Fruit fly (Drosophila melanogaster) whole organism, adult: Measurements from ENCODE around the gene Myo10A.

ENCODE experiments used
- CG11617 ChIP-seq: fragments of 200-800 bp; sonication (Bioruptor generic); optimal IDR thresholded peaks from 2 replicates; lab custom pipeline; 2017; ENCODE audit warnings: mild to moderate bottlenecking, missing biosample characterization, missing genetic modification reagents, missing genetic modification characterization
- CG12768 ChIP-seq: fragments of 200-800 bp; sonication (Bioruptor generic); optimal IDR thresholded peaks from 2 replicates; lab custom pipeline; 2017; ENCODE audit warnings: missing biosample characterization, missing genetic modification characterization, mild to moderate bottlenecking, moderate library complexity, missing genetic modification reagents
- CG14711 ChIP-seq: fragments of 200-800 bp; sonication (Bioruptor generic); optimal IDR thresholded peaks from 2 replicates; lab custom pipeline; 2018; ENCODE audit warnings: missing biosample characterization, mild to moderate bottlenecking, missing genetic modification characterization, moderate library complexity
- CG33017 ChIP-seq: fragments of 200-800 bp; sonication (Bioruptor generic); optimal IDR thresholded peaks from 2 replicates; lab custom pipeline; 2018; ENCODE audit warnings: missing biosample characterization, mild to moderate bottlenecking, missing genetic modification characterization, moderate library complexity
- CG7101 ChIP-seq: fragments of 200-800 bp; sonication (Bioruptor generic); optimal IDR thresholded peaks from 2 replicates; lab custom pipeline; 2018; ENCODE audit warnings: missing biosample characterization, mild to moderate bottlenecking, missing genetic modification characterization, moderate library complexity
- Crg-1 ChIP-seq: fragments of 200-800 bp; sonication (Bioruptor generic); optimal IDR thresholded peaks from 2 replicates; lab custom pipeline; 2016; ENCODE audit warnings: missing biosample characterization, missing genetic modification characterization
- Hr96 ChIP-seq: fragments of 200-800 bp; sonication (Bioruptor generic); optimal IDR thresholded peaks from 2 replicates; lab custom pipeline; 2016; ENCODE audit warnings: missing biosample characterization, missing genetic modification characterization
- Mnt ChIP-seq: fragments of 200-800 bp; sonication (Bioruptor generic); optimal IDR thresholded peaks from 2 replicates; lab custom pipeline; 2016; ENCODE audit warnings: missing biosample characterization, mild to moderate bottlenecking, missing genetic modification characterization
- bab1 ChIP-seq: fragments of 200-800 bp; sonication (Bioruptor generic); optimal IDR thresholded peaks from 3 replicates; lab custom pipeline; 2019; ENCODE audit warnings: missing biosample characterization, mild to moderate bottlenecking, missing genetic modification characterization, moderate library complexity
- cic ChIP-seq: fragments of 200-800 bp; sonication (Bioruptor generic); optimal IDR thresholded peaks from 2 replicates; lab custom pipeline; 2017; ENCODE audit warnings: missing biosample characterization, mild to moderate bottlenecking, missing genetic modification characterization, moderate library complexity
- cnc ChIP-seq, 2 experiments: fragments of >200 bp; optimal IDR thresholded peaks; 2 replicates each; lab custom pipeline; 2017
- pad ChIP-seq: fragments of 200-800 bp; sonication (Bioruptor generic); optimal IDR thresholded peaks from 3 replicates; lab custom pipeline; 2017; ENCODE audit warnings: missing biosample characterization, missing genetic modification characterization, mild to moderate bottlenecking, moderate library complexity, missing genetic modification reagents
- tj ChIP-seq: fragments of 200-800 bp; sonication (Bioruptor generic); optimal IDR thresholded peaks from 3 replicates; lab custom pipeline; 2017; ENCODE audit warnings: missing biosample characterization, mild to moderate bottlenecking, missing genetic modification characterization, moderate library complexity
- toe ChIP-seq: fragments of 200-800 bp; sonication (Bioruptor generic); optimal IDR thresholded peaks from 2 replicates; lab custom pipeline; 2016; ENCODE audit warnings: missing biosample characterization, missing genetic modification characterization

DNA sequence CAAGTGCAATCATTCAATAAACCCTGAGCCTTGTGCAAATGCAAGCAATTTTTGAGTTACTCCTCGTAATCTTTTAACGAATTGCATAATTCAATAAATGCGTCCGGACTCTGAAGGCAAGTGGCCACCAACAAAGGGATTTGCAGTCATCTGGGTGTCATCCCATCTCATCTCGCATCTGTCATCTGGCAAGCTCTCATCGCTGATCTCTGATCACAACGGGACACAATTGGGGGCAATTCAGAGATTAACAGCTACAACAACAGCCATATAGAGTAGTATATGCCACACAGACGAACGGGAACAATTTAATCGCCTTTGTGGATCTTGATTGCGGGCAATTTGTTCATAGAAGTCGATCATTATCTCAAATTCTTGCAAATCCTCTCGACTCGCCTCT is 46.9 kb upstream of the Myo10A start:
- TF ChIP-seq CG33017 (tag; lab: Kevin White, UChicago) (no peak), cnc (optimal IDR thresholded peaks at IDR 0.05; lab: Kevin White, UChicago) (no peak), pad (no peak), Crg-1 (GFP tag; lab: Kevin White, UChicago) (no peak), Hr96 (GFP tag; lab: Kevin White, UChicago) (no peak), CG12768 (no peak), CG11617 (GFP tag; lab: Kevin White, UChicago) (no peak), bab1 (GFP tag; lab: Kevin White, UChicago) (no peak), tj (GFP tag; lab: Kevin White, UChicago) (peak; percentile 29), Mnt (GFP tag; lab: Kevin White, UChicago) (no peak), toe (GFP tag; lab: Kevin White, UChicago) (no peak), CG14711 (tag; lab: Kevin White, UChicago) (no peak), cic (GFP tag; lab: Kevin White, UChicago) (no peak), CG7101 (tag; lab: Kevin White, UChicago) (no peak)
